Worm (Caenorhabditis elegans) whole organism, mixed stage, embryonic: ENCODE data around the gene str-85.

ENCODE experiments used
- M03D4.4 ChIP-seq: sonication (generic microtip); optimal IDR thresholded peaks from 2 replicates; lab custom pipeline; 2017; ENCODE audit warnings: mild to moderate bottlenecking, missing genetic modification characterization, missing compliant biosample characterization
- bed-3 ChIP-seq: fragments of 200-800 bp; sonication (Bioruptor generic); optimal IDR thresholded peaks from 3 replicates; lab custom pipeline; 2018; ENCODE audit warnings: mild to moderate bottlenecking, missing genetic modification characterization, moderate library complexity, missing compliant biosample characterization
- blmp-1 ChIP-seq: fragments of 150-350 bp; optimal IDR thresholded peaks from 2 replicates; lab custom pipeline; 2014; ENCODE audit warnings: missing biosample characterization, missing genetic modification characterization
- ceh-39 ChIP-seq: fragments of 150-350 bp; optimal IDR thresholded peaks from 2 replicates; lab custom pipeline; 2014; ENCODE audit warnings: missing biosample characterization, missing genetic modification characterization
- ceh-83 ChIP-seq: fragments of 200-800 bp; sonication (Bioruptor generic); optimal IDR thresholded peaks from 2 replicates; lab custom pipeline; 2018; ENCODE audit warnings: mild to moderate bottlenecking, missing genetic modification characterization, missing compliant biosample characterization
- ces-1 ChIP-seq: fragments of 150-350 bp; optimal IDR thresholded peaks from 2 replicates; lab custom pipeline; 2014; ENCODE audit warnings: missing biosample characterization, missing genetic modification reagents, missing genetic modification characterization
- cnd-1 ChIP-seq: fragments of 200-800 bp; sonication (Bioruptor generic); optimal IDR thresholded peaks from 2 replicates; lab custom pipeline; 2018; ENCODE audit warnings: mild to moderate bottlenecking, missing genetic modification characterization, missing compliant biosample characterization
- drap-1 ChIP-seq: fragments of 200-800 bp; sonication (Bioruptor generic); optimal IDR thresholded peaks from 3 replicates; lab custom pipeline; 2018; ENCODE audit warnings: mild to moderate bottlenecking, missing genetic modification characterization, missing compliant biosample characterization
- elt-1 ChIP-seq: sonication (generic microtip); optimal IDR thresholded peaks from 2 replicates; lab custom pipeline; 2017; ENCODE audit warnings: missing genetic modification characterization, mild to moderate bottlenecking, missing compliant biosample characterization, antibody characterized with exemption, moderate library complexity, borderline replicate concordance; ENCODE audit not compliant: insufficient read depth
- elt-3 ChIP-seq: fragments of 150-350 bp; optimal IDR thresholded peaks from 2 replicates; lab custom pipeline; 2014; ENCODE audit warnings: missing biosample characterization, missing genetic modification characterization
- hlh-1 ChIP-seq: fragments of 150-350 bp; optimal IDR thresholded peaks from 2 replicates; lab custom pipeline; 2014; ENCODE audit warnings: missing biosample characterization, missing genetic modification reagents, missing genetic modification characterization
- lin-13 ChIP-seq: fragments of 150-350 bp; optimal IDR thresholded peaks from 2 replicates; lab custom pipeline; 2014; ENCODE audit warnings: missing biosample characterization, missing genetic modification characterization
- lin-32 ChIP-seq: fragments of 200-800 bp; sonication (Bioruptor generic); optimal IDR thresholded peaks from 2 replicates; lab custom pipeline; 2018; ENCODE audit warnings: mild to moderate bottlenecking, missing genetic modification characterization, missing compliant biosample characterization
- lsy-2 ChIP-seq: fragments of 150-350 bp; optimal IDR thresholded peaks from 2 replicates; lab custom pipeline; 2014; ENCODE audit warnings: missing biosample characterization, missing genetic modification characterization
- mab-5 ChIP-seq: fragments of 150-350 bp; optimal IDR thresholded peaks from 2 replicates; lab custom pipeline; 2014; ENCODE audit warnings: missing biosample characterization, missing genetic modification characterization
- mep-1 ChIP-seq: fragments of 150-350 bp; optimal IDR thresholded peaks from 2 replicates; lab custom pipeline; 2017; ENCODE audit warnings: missing biosample characterization, missing genetic modification reagents, missing genetic modification characterization, inconsistent platforms
- mls-2 ChIP-seq: sonication (generic microtip); optimal IDR thresholded peaks from 2 replicates; lab custom pipeline; 2016; ENCODE audit warnings: mild to moderate bottlenecking, missing genetic modification characterization, moderate library complexity, missing compliant biosample characterization
- nhr-12 ChIP-seq: fragments of 150-350 bp; optimal IDR thresholded peaks from 2 replicates; lab custom pipeline; 2014; ENCODE audit warnings: missing biosample characterization, missing genetic modification characterization
- nhr-2 ChIP-seq: fragments of 150-350 bp; optimal IDR thresholded peaks from 2 replicates; lab custom pipeline; 2014; ENCODE audit warnings: missing biosample characterization, missing genetic modification characterization
- nhr-237 ChIP-seq: fragments of 150-350 bp; optimal IDR thresholded peaks from 2 replicates; lab custom pipeline; 2014; ENCODE audit warnings: missing biosample characterization, missing genetic modification characterization
- nhr-28 ChIP-seq: fragments of 150-350 bp; optimal IDR thresholded peaks from 2 replicates; lab custom pipeline; 2014; ENCODE audit warnings: missing biosample characterization, missing genetic modification characterization
- nhr-76 ChIP-seq: sonication (generic microtip); optimal IDR thresholded peaks from 2 replicates; lab custom pipeline; 2017; ENCODE audit warnings: missing biosample characterization, missing genetic modification characterization
- pha-4 ChIP-seq: fragments of 150-350 bp; optimal IDR thresholded peaks from 2 replicates; lab custom pipeline; 2018; ENCODE audit warnings: missing biosample characterization, missing genetic modification reagents, missing genetic modification characterization
- snpc-4 ChIP-seq: fragments of 150-350 bp; optimal IDR thresholded peaks from 2 replicates; lab custom pipeline; 2014; ENCODE audit warnings: missing biosample characterization, missing genetic modification characterization
- sptf-1 ChIP-seq: sonication (generic microtip); optimal IDR thresholded peaks from 2 replicates; lab custom pipeline; 2017; ENCODE audit warnings: mild to moderate bottlenecking, missing genetic modification characterization, moderate library complexity, missing compliant biosample characterization
- tbx-8 ChIP-seq: fragments of 200-800 bp; sonication (Bioruptor generic); optimal IDR thresholded peaks from 2 replicates; lab custom pipeline; 2018; ENCODE audit warnings: mild to moderate bottlenecking, missing genetic modification characterization, moderate library complexity, missing compliant biosample characterization
- unc-120 ChIP-seq: sonication (generic microtip); optimal IDR thresholded peaks from 2 replicates; lab custom pipeline; 2017; ENCODE audit warnings: missing genetic modification characterization, missing compliant biosample characterization; ENCODE audit not compliant: poor library complexity, severe bottlenecking
- unc-62 ChIP-seq: fragments of 150-350 bp; optimal IDR thresholded peaks from 2 replicates; lab custom pipeline; 2014; ENCODE audit warnings: missing biosample characterization, missing genetic modification reagents, missing genetic modification characterization
- zip-8 ChIP-seq: fragments of 150-350 bp; optimal IDR thresholded peaks from 2 replicates; lab custom pipeline; 2014; ENCODE audit warnings: missing biosample characterization, missing genetic modification characterization
- ztf-11 ChIP-seq: fragments of 150-350 bp; optimal IDR thresholded peaks from 2 replicates; lab custom pipeline; 2014; ENCODE audit warnings: missing biosample characterization, missing genetic modification characterization

Gene str-85

DNA sequence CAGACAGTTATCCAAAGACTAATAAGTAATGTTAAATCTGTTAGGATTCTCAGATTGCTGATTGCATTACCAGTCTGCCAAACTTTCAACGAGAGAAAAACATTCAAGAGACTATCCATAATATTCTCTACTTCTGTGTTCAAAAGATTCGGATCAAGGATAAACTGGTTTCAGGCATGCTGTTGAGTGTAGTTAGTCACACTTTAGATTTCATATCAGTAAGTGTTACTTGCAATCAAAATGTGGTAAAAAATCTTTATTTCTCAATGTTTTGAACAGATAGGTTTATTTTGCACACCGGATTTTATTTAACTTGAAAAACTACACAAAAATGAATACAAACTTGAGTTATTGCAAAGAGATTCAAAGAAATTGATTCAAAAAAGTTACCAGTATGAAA, 36.4 kb upstream of the str-85 start, which contains the start of gene oac-41:
Gene oac-41, minus strand, starts transcription at position 101 of the 400 bp plus-strand sequence.
- TF ChIP-seq nhr-12 (tag; lab: Kevin White, UChicago) (no peak), tbx-8 (GFP tag; lab: Kevin White, UChicago) (no peak), elt-1 (no peak), pha-4 (tag; lab: Kevin White, UChicago) (no peak)

DNA sequence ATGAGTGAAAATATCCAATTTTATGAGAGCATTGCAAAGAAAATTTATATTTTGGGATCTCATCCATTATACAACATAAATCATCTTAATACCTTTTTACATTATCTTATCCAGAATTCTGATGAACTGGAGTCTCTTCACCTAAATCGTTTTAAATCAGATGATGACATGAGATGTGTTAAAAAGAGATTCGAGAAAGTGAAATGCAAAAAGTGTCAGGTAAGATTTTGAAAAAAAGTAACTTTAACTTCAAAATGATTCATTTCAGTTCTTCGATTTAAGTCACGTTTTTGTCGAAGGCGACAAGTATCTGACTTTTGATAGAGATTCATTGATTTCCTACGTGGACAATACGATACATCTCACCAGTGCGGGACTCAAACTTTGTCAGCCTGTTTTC, 33.2 kb upstream of the str-85 start:
- TF ChIP-seq blmp-1 (tag; lab: Kevin White, UChicago) (no peak), drap-1 (GFP tag; lab: Kevin White, UChicago) (no peak), unc-120 (tag; lab: Kevin White, UChicago) (no peak), lsy-2 (tag; lab: Kevin White, UChicago) (no peak), nhr-28 (tag; lab: Kevin White, UChicago) (no peak), pha-4 (tag; lab: Kevin White, UChicago) (no peak), snpc-4 (tag; lab: Kevin White, UChicago) (no peak), unc-62 (GFP tag; lab: Kevin White, UChicago) (no peak), cnd-1 (no peak), lin-13 (tag; lab: Kevin White, UChicago) (no peak), nhr-12 (tag; lab: Kevin White, UChicago) (no peak), sptf-1 (tag; lab: Kevin White, UChicago) (no peak), hlh-1 (tag; lab: Kevin White, UChicago) (no peak), elt-1 (no peak)

DNA sequence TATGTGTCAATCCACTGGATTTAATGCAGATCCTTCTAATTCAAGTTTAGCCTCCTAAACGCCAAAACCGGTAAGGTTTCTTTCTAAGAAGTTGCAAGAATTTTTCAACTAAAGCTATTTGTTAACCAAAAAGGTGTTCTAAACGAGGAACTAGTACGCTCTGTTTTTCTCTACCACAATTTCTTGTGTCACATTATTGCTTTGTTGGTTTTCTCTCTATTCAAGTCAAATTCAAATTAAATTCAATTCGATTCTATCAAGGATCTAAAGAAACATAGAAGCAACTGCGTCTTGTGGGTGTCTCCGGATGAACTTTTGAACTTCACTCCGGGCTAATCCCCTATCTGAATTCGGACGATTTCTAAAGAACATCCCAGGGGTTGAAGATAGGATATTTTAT, 30.8 kb upstream of the str-85 start, which contains the start of gene oac-40:
Gene oac-40, plus strand, starts transcription at position 301 of the 400 bp plus-strand sequence.
- no peak for TF ChIP-seq unc-62 (GFP tag; lab: Kevin White, UChicago)
- no peak for TF ChIP-seq lin-13 (tag; lab: Kevin White, UChicago)
- no peak for TF ChIP-seq ceh-39 (tag; lab: Kevin White, UChicago)
- TF ChIP-seq bed-3 (GFP tag; lab: Kevin White, UChicago) = no peak
- TF ChIP-seq nhr-2 (tag; lab: Kevin White, UChicago) = no peak
- no peak for TF ChIP-seq lsy-2 (tag; lab: Kevin White, UChicago)
- TF ChIP-seq drap-1 (GFP tag; lab: Kevin White, UChicago) = no peak
- TF ChIP-seq ces-1 (GFP tag; lab: Kevin White, UChicago) = no peak
- no peak for TF ChIP-seq mep-1 (tag; lab: Kevin White, UChicago)
- TF ChIP-seq hlh-1 (tag; lab: Kevin White, UChicago) = no peak
- no peak for TF ChIP-seq elt-3 (tag; lab: Kevin White, UChicago)
- no peak for TF ChIP-seq nhr-76 (tag; lab: Kevin White, UChicago)
- TF ChIP-seq snpc-4 (tag; lab: Kevin White, UChicago) = no peak
- no peak for TF ChIP-seq cnd-1
- no peak for TF ChIP-seq M03D4.4 (tag; lab: Kevin White, UChicago)
- no peak for TF ChIP-seq unc-120 (tag; lab: Kevin White, UChicago)
- no peak for TF ChIP-seq zip-8 (tag; lab: Kevin White, UChicago)
- TF ChIP-seq elt-1 = no peak

DNA sequence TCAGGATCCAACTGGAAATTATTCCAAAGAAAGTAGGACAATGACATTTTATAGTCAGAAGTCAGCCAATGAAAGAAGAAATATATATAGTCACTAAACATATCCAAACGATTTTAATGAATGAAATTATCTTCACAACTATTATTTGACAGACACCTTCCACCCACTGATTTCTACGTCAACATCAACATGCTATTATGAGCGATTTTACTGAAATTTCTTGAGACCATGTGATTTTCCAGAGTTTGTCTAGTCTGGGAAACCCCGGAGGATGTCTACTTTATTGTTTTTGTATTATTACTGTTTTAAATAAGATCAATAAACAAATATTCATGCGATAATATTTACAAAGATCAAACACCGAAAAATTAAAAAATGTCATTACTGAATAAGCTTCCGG, 29.9 kb upstream of the str-85 start, which contains the start of gene srt-18:
Gene srt-18, minus strand, starts transcription at position 101 of the 400 bp plus-strand sequence.
- no peak for TF ChIP-seq ceh-83
- TF ChIP-seq zip-8 (tag; lab: Kevin White, UChicago) = no peak
- TF ChIP-seq bed-3 (GFP tag; lab: Kevin White, UChicago) = no peak
- no peak for TF ChIP-seq tbx-8 (GFP tag; lab: Kevin White, UChicago)
- TF ChIP-seq mls-2 = no peak
- no peak for TF ChIP-seq pha-4 (tag; lab: Kevin White, UChicago)
- TF ChIP-seq lsy-2 (tag; lab: Kevin White, UChicago) = no peak

DNA sequence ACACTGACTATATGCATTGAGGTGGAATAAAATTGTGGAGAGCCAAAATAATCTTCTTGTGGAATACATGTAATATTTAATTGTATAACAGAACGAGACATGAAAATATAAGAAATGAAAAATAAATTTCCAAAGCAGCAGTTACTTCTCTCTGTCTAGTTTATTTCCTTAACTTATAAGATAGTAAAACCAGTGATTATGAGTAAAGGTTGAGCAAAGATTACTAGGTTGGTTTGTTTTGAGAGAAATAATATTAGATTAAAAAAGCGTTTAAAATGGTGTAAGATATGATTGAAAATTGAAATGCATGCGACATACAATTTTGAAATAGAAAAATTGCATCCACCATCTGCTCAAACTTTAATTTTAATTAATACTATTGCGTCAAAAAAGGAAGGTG, 28.1 kb upstream of the str-85 start, which contains the start of gene srh-201:
Gene srh-201, minus strand, starts transcription at position 101 of the 400 bp plus-strand sequence.
- no peak for TF ChIP-seq drap-1 (GFP tag; lab: Kevin White, UChicago)
- TF ChIP-seq unc-120 (tag; lab: Kevin White, UChicago) = no peak
- TF ChIP-seq blmp-1 (tag; lab: Kevin White, UChicago) = no peak
- TF ChIP-seq nhr-237 (tag; lab: Kevin White, UChicago) = no peak
- TF ChIP-seq nhr-76 (tag; lab: Kevin White, UChicago) = no peak
- TF ChIP-seq elt-1 = no peak
- TF ChIP-seq tbx-8 (GFP tag; lab: Kevin White, UChicago) = no peak
- TF ChIP-seq hlh-1 (tag; lab: Kevin White, UChicago) = no peak
- no peak for TF ChIP-seq zip-8 (tag; lab: Kevin White, UChicago)
- TF ChIP-seq mep-1 (tag; lab: Kevin White, UChicago) = no peak
- TF ChIP-seq lsy-2 (tag; lab: Kevin White, UChicago) = no peak
- no peak for TF ChIP-seq ztf-11 (tag; lab: Kevin White, UChicago)
- no peak for TF ChIP-seq M03D4.4 (tag; lab: Kevin White, UChicago)
- no peak for TF ChIP-seq sptf-1 (tag; lab: Kevin White, UChicago)
- no peak for TF ChIP-seq pha-4 (tag; lab: Kevin White, UChicago)
- TF ChIP-seq ceh-83 = no peak
- TF ChIP-seq ceh-39 (tag; lab: Kevin White, UChicago) = no peak
- TF ChIP-seq ces-1 (GFP tag; lab: Kevin White, UChicago) = no peak
- TF ChIP-seq lin-32 (GFP tag; lab: Kevin White, UChicago) = no peak
- TF ChIP-seq mab-5 = no peak
